Worm (Caenorhabditis elegans): Measurements from ENCODE around the gene sid-1.

DNA sequence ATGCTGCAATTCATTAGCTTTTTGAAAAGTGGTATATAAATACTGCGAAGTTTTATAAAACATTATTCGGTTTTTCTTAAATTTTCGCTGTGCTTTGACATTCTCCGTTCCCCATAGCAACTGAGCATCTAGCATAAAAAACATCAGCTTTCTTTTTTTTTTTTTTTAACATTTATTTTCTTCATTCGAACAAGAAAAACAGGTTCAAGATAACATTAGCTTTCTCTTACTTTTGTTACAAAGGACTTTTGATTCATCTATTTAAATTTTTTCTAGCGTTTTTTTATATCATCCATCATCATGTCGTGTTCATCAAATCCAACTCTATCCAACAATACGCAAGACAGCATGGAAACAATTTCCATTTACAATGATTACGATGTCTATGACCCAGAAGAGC, 18.1 kb downstream of the sid-1 start, which contains the start of gene F14F9.3:
- no peak for TF ChIP-seq lin-13 (GFP tag; optimal IDR thresholded peaks at IDR 0.05)
- TF ChIP-seq ztf-11 (tag; optimal IDR thresholded peaks at IDR 0.05) = no peak
- TF ChIP-seq mdt-29 (GFP tag; IDR thresholded peaks at IDR 0.05) = no peak
- TF ChIP-seq F10B5.3 (tag; optimal IDR thresholded peaks at IDR 0.05) = no peak
- no peak for TF ChIP-seq ceh-32 (tag; optimal IDR thresholded peaks at IDR 0.05; ENCODE audit: poor library complexity)
- no peak for TF ChIP-seq nhr-76 (tag; optimal IDR thresholded peaks at IDR 0.05)
- no peak for TF ChIP-seq lir-3 (tag; optimal IDR thresholded peaks at IDR 0.05)
- no peak for TF ChIP-seq pqm-1 (tag; optimal IDR thresholded peaks at IDR 0.05)
- no peak for TF ChIP-seq ces-1 (GFP tag; optimal IDR thresholded peaks at IDR 0.05)
- no peak for TF ChIP-seq daf-19 (GFP tag; conservative IDR thresholded peaks at IDR 0.05)
- TF ChIP-seq lsy-2 (tag; optimal IDR thresholded peaks at IDR 0.05) = no peak
- TF ChIP-seq lin-15B (tag; optimal IDR thresholded peaks at IDR 0.05) = no peak
